Fruit fly (Drosophila melanogaster) whole organism, prepupa: Measurements from ENCODE around the gene Tdrd3.
A peak's percentile ranks its signal among the peaks of the same experiment; 100 is the strongest.

ENCODE experiments used
- CG11762 ChIP-seq: fragments of 200-800 bp; sonication (Bioruptor generic); optimal IDR thresholded peaks from 3 replicates; lab custom pipeline; 2016; ENCODE audit warnings: missing biosample characterization, missing genetic modification characterization; ENCODE audit not compliant: insufficient read depth
- CG11902 ChIP-seq: fragments of 200-800 bp; sonication (Bioruptor generic); optimal IDR thresholded peaks from 3 replicates; lab custom pipeline; 2016; ENCODE audit warnings: missing biosample characterization, missing genetic modification characterization
- CG6792 ChIP-seq: fragments of 200-800 bp; sonication (Bioruptor generic); optimal IDR thresholded peaks from 3 replicates; lab custom pipeline; 2016; ENCODE audit warnings: missing biosample characterization, missing genetic modification characterization
- Eip78C ChIP-seq: fragments of 200-800 bp; sonication (Bioruptor generic); peaks from one replicate; lab custom pipeline; 2016; ENCODE audit warnings: missing biosample characterization, missing genetic modification characterization
- Gug ChIP-seq: fragments of 200-800 bp; sonication (Bioruptor generic); IDR thresholded peaks from 2 replicates; pipeline ENCODE4 v1.3.6; 2022; ENCODE audit warnings: missing biosample characterization, missing genetic modification characterization
- Hr39 ChIP-seq: fragments of 200-800 bp; sonication (Bioruptor generic); optimal IDR thresholded peaks from 2 replicates; lab custom pipeline; 2016; ENCODE audit warnings: missing biosample characterization, missing genetic modification characterization
- acj6 ChIP-seq: fragments of 200-800 bp; sonication (Bioruptor generic); optimal IDR thresholded peaks from 3 replicates; lab custom pipeline; 2016; ENCODE audit warnings: missing biosample characterization, missing genetic modification characterization
- esn ChIP-seq: fragments of 200-800 bp; sonication (Bioruptor generic); optimal IDR thresholded peaks from 2 replicates; lab custom pipeline; 2016; ENCODE audit warnings: missing biosample characterization, mild to moderate bottlenecking, missing genetic modification characterization, moderate library complexity
- salr ChIP-seq, 2 experiments: fragments of 200-800 bp; sonication (Bioruptor generic); optimal IDR thresholded peaks; 3 replicates each; lab custom pipeline; 2016 to 2018; ENCODE audit warnings: missing biosample characterization in 2 of 2, missing genetic modification characterization in 2 of 2, mild to moderate bottlenecking in 1 of 2
- vri ChIP-seq: fragments of 200-800 bp; sonication (Bioruptor generic); optimal IDR thresholded peaks from 3 replicates; lab custom pipeline; 2016; ENCODE audit warnings: missing biosample characterization, mild to moderate bottlenecking, missing genetic modification characterization

DNA sequence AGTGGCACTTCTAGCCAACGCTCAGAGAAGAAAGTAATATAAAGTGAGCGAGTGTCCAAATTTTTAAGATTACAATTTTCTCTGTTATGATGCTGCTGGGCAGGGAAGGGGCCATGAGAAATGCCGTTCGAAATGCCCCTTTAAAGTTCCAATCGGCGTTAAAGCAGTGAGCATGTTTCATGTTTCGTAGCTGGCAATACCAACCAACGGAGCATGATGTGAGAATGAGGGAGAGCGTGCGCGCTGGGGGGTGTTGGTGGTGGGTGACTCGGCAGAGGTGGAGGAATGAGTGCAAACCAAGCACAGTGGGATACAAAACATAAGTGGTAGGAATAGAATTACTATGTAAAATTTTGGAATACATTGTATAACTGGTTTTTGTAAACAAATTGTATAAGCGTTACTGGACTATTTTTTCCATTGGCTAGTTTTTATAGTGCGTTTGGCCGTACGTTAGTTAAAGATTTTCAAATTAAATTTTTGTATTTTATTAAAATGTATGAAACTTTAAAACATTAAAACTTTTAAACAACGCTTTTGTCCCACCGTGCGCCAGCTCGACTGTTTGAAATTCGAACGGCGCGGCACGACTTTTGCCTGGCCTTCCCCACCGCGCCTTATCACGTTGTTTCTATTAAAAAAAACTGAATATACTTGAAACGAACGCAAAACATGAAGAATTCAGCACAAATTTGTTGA, 27.3 kb upstream of the Tdrd3 start:
- TF ChIP-seq Eip78C (GFP tag; lab: Kevin White, UChicago) (peak; percentile 100), Hr39 (GFP tag; lab: Kevin White, UChicago) (peak; percentile 99), salr (GFP tag; optimal IDR thresholded peaks at IDR 0.05; lab: Kevin White, UChicago) (peak; percentile 98 to 100), CG11762 (peak; percentile 100), esn (GFP tag; lab: Kevin White, UChicago) (peak; percentile 100), Gug (GFP tag; lab: Robert Waterston, UW) (peak; percentile 100), CG11902 (peak; percentile 99), vri (GFP tag; lab: Kevin White, UChicago) (peak; percentile 98), acj6 (peak; percentile 100), CG6792 (GFP tag; lab: Kevin White, UChicago) (peak; percentile 99)
